Worm (Caenorhabditis elegans): ENCODE data around the gene F46B6.6.

F46B6.6 gene

DNA sequence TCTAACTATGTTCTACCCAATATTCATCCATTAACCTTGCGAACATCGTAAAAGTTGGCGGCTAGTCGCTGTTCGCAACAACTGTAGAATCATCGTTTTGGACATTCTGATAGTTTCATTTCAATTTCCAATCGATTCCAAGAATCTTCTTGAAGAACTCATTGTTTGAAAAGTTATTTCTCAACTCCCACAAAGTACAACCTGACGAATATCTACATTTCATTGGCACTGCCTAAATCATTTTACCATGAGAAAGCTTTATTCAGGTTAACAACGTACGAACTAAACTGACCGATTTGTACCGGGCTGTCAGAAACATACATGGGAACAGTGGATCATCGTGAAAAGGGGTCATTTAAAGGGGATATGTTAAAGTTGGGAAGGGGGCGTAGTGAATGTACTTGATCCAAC is at the start of gene F46B6.6 (continued):
- TF ChIP-seq mxl-2 (GFP tag; conservative IDR thresholded peaks at IDR 0.05) (no peak), mep-1 (tag; optimal IDR thresholded peaks at IDR 0.05) (peak; percentile 9), dpl-1 (GFP tag; optimal IDR thresholded peaks at IDR 0.05) (no peak), T20F7.1 (GFP tag; optimal IDR thresholded peaks at IDR 0.05) (no peak), snpc-1.2 (GFP tag; IDR thresholded peaks at IDR 0.05) (peak; percentile 44; the same call in 1 of the 2 replicates), jun-1 (tag; optimal IDR thresholded peaks at IDR 0.05) (no peak), lin-38 (GFP tag; IDR thresholded peaks at IDR 0.05) (peak; percentile 32; the same call in 1 of the 2 replicates), spr-1 (tag; optimal IDR thresholded peaks at IDR 0.05) (no peak), nhr-10 (tag; optimal IDR thresholded peaks at IDR 0.05) (no peak), lin-29 (GFP tag; IDR thresholded peaks at IDR 0.05) (no peak), nhr-48 (tag; optimal IDR thresholded peaks at IDR 0.05) (peak; percentile 19), daf-16 (GFP tag; optimal IDR thresholded peaks at IDR 0.05) (no peak), daf-16 (tag; optimal IDR thresholded peaks at IDR 0.05) (no peak), nhr-25 (tag; optimal IDR thresholded peaks at IDR 0.05; ENCODE audit: borderline replicate concordance, insufficient read depth) (no peak), F26F4.8 (GFP tag; conservative IDR thresholded peaks at IDR 0.05) (no peak), vab-7 (GFP tag; IDR thresholded peaks at IDR 0.05) (no peak), pha-4 (GFP tag; IDR thresholded peaks at IDR 0.05) (no peak), pha-4 (tag; optimal IDR thresholded peaks at IDR 0.05) (no peak), Y105C5A.15 (GFP tag; IDR thresholded peaks at IDR 0.05) (no peak), ceh-28 (tag; optimal IDR thresholded peaks at IDR 0.05) (no peak), rbr-2 (tag; optimal IDR thresholded peaks at IDR 0.05) (no peak), T26A8.4 (GFP tag; IDR thresholded peaks at IDR 0.05) (no peak; the same call in 1 of the 2 replicates), Y48G9A.11 (GFP tag; IDR thresholded peaks at IDR 0.05) (no peak), R02D3.7 (tag; optimal IDR thresholded peaks at IDR 0.05) (no peak), F44E2.7 (GFP tag; IDR thresholded peaks at IDR 0.05) (no peak), dmd-6 (GFP tag; IDR thresholded peaks at IDR 0.05) (peak; percentile 16; the same call in 1 of the 2 replicates), lin-39 (tag; optimal IDR thresholded peaks at IDR 0.05) (no peak), set-16 (GFP tag; IDR thresholded peaks at IDR 0.05) (no peak), nhr-237 (tag; optimal IDR thresholded peaks at IDR 0.05) (no peak), hif-1 (tag; optimal IDR thresholded peaks at IDR 0.05) (no peak), ces-1 (GFP tag; optimal IDR thresholded peaks at IDR 0.05) (no peak), egl-27 (tag; optimal IDR thresholded peaks at IDR 0.05) (no peak), snpc-4 (tag; optimal IDR thresholded peaks at IDR 0.05) (no peak), mdt-29 (GFP tag; IDR thresholded peaks at IDR 0.05) (no peak), cey-2 (tag; optimal IDR thresholded peaks at IDR 0.05; ENCODE audit: borderline replicate concordance, insufficient read depth) (no peak), lin-1 (GFP tag; IDR thresholded peaks at IDR 0.05) (no peak), sdz-12 (GFP tag; optimal IDR thresholded peaks at IDR 0.05) (peak; percentile 80), nhr-102 (tag; optimal IDR thresholded peaks at IDR 0.05) (peak; percentile 26), mxl-3 (GFP tag; optimal IDR thresholded peaks at IDR 0.05) (no peak), nhr-6 (tag; optimal IDR thresholded peaks at IDR 0.05) (no peak), zip-2 (tag; optimal IDR thresholded peaks at IDR 0.05) (no peak), daf-8 (GFP tag; IDR thresholded peaks at IDR 0.05) (no peak), ceh-62 (tag; optimal IDR thresholded peaks at IDR 0.05) (no peak), lir-3 (tag; optimal IDR thresholded peaks at IDR 0.05) (no peak), dmd-9 (GFP tag; IDR thresholded peaks at IDR 0.05) (0 out of 2 replicates have a peak, but pooled peaks have one; percentile 30), ceh-44 (GFP tag; IDR thresholded peaks at IDR 0.05) (no peak), lim-7 (GFP tag; IDR thresholded peaks at IDR 0.05) (no peak), nhr-28 (tag; optimal IDR thresholded peaks at IDR 0.05) (no peak), zip-11 (GFP tag; IDR thresholded peaks at IDR 0.05) (no peak), duxl-1 (tag; optimal IDR thresholded peaks at IDR 0.05; ENCODE audit: poor library complexity) (no peak), gei-8 (GFP tag; optimal IDR thresholded peaks at IDR 0.05) (no peak), aha-1 (tag) (peak; percentile 94), tag-97 (GFP tag; IDR thresholded peaks at IDR 0.05) (no peak)
